Fruit fly (Drosophila melanogaster): Measurements from ENCODE around the gene Atg101.

Atg101 gene

dm6 chrX:18830396-18830795 is 38.9 kb downstream of the Atg101 start, which contains the start of gene CG7101:
TSS of gene CG7101 (plus strand) at chrX:18830591.
- TF ChIP-seq Eip78C (GFP tag), result peak; percentile 26
- no peak for TF ChIP-seq cyc (GFP tag; optimal IDR thresholded peaks at IDR 0.05)
- no peak for TF ChIP-seq CG3919 (GFP tag; optimal IDR thresholded peaks at IDR 0.05)
- TF ChIP-seq CG32006 (GFP tag; optimal IDR thresholded peaks at IDR 0.05), result no peak
- no peak for TF ChIP-seq CG31627 (GFP tag; optimal IDR thresholded peaks at IDR 0.05)
- TF ChIP-seq CG6854 (GFP tag; optimal IDR thresholded peaks at IDR 0.05), result no peak

- TF ChIP-seq lz (GFP tag; optimal IDR thresholded peaks at IDR 0.05), result peak; percentile 25
- TF ChIP-seq Met (GFP tag; optimal IDR thresholded peaks at IDR 0.05), result peak; percentile 10
- TF ChIP-seq CG4318 (GFP tag; optimal IDR thresholded peaks at IDR 0.05), result no peak
- TF ChIP-seq eg (GFP tag; IDR thresholded peaks at IDR 0.05), result peak; percentile 54; the same call in 1 of the 3 replicates
- no peak for TF ChIP-seq Ets96B (tag; optimal IDR thresholded peaks at IDR 0.05)
- TF ChIP-seq CG3919 (GFP tag; optimal IDR thresholded peaks at IDR 0.05), result peak; percentile 47
- peak; percentile 56; the same call in 1 of the 3 replicates for TF ChIP-seq CG6163 (GFP tag; IDR thresholded peaks at IDR 0.05)
- no peak for TF ChIP-seq CG10669 (GFP tag; optimal IDR thresholded peaks at IDR 0.05)
- TF ChIP-seq CG11294 (GFP tag; IDR thresholded peaks at IDR 0.05), result no peak
- TF ChIP-seq CG11762 (GFP tag; optimal IDR thresholded peaks at IDR 0.05; ENCODE audit: insufficient read depth), result no peak
- TF ChIP-seq Sox102F (GFP tag; optimal IDR thresholded peaks at IDR 0.05), result peak; percentile 18
- peak; percentile 26 for TF ChIP-seq topi (GFP tag; optimal IDR thresholded peaks at IDR 0.05)
- peak; percentile 32 for TF ChIP-seq CG7368 (GFP tag; optimal IDR thresholded peaks at IDR 0.05)
- peak; percentile 31 for TF ChIP-seq Smox (GFP tag; optimal IDR thresholded peaks at IDR 0.05)
- TF ChIP-seq CG8119 (GFP tag; IDR thresholded peaks at IDR 0.05), result 0 out of 3 replicates have a peak, but pooled peaks have one; percentile 20
- peak; percentile 23 for TF ChIP-seq dsx (GFP tag; optimal IDR thresholded peaks at IDR 0.05; ENCODE audit: poor library complexity, severe bottlenecking)
- TF ChIP-seq Eip75B (GFP tag; optimal IDR thresholded peaks at IDR 0.05), result peak; percentile 18
- TF ChIP-seq fkh (GFP tag; optimal IDR thresholded peaks at IDR 0.05), result peak; percentile 46
- TF ChIP-seq CG9139 (GFP tag; optimal IDR thresholded peaks at IDR 0.05), result no peak
- no peak for TF ChIP-seq Hr4 (GFP tag; optimal IDR thresholded peaks at IDR 0.05)
- TF ChIP-seq CG6808 (GFP tag; optimal IDR thresholded peaks at IDR 0.05), result no peak
- no peak for TF ChIP-seq Sox14 (GFP tag; optimal IDR thresholded peaks at IDR 0.05)
- peak; percentile 25 for TF ChIP-seq esn (GFP tag; optimal IDR thresholded peaks at IDR 0.05)
- no peak for TF ChIP-seq CG3032 (tag; optimal IDR thresholded peaks at IDR 0.05)
- TF ChIP-seq ss (GFP tag; optimal IDR thresholded peaks at IDR 0.05), result peak; percentile 30 to 37
- peak; percentile 20 for TF ChIP-seq OdsH (GFP tag; optimal IDR thresholded peaks at IDR 0.05)
- TF ChIP-seq Eip78C (GFP tag), result peak; percentile 78
Measured at dm6 chrX:18832371-18832852, 40.9 kb downstream of the Atg101 start, which contains the start of gene Pvf1. TSS of gene Pvf1 (plus strand) at chrX:18832682.

dm6 chrX:18834399-18834798 is 42.9 kb downstream of the Atg101 start:
- TF ChIP-seq Ets96B (tag; optimal IDR thresholded peaks at IDR 0.05) (peak; percentile 51), Ets21C (GFP tag; optimal IDR thresholded peaks at IDR 0.05) (peak; percentile 34), CG34406 (GFP tag; optimal IDR thresholded peaks at IDR 0.05) (peak; percentile 64), CG6276 (GFP tag; optimal IDR thresholded peaks at IDR 0.05) (no peak), svp (GFP tag) (peak; percentile 91), CG10631 (GFP tag; optimal IDR thresholded peaks at IDR 0.05) (peak; percentile 43), lz (GFP tag; optimal IDR thresholded peaks at IDR 0.05) (peak; percentile 72), dac (GFP tag; optimal IDR thresholded peaks at IDR 0.05) (no peak), Gug (GFP tag; IDR thresholded peaks at IDR 0.05) (peak; percentile 37; the same call in 1 of the 2 replicates), Hr38 (GFP tag; optimal IDR thresholded peaks at IDR 0.05) (no peak), CG6792 (GFP tag; optimal IDR thresholded peaks at IDR 0.05) (peak; percentile 26), CG9139 (GFP tag; optimal IDR thresholded peaks at IDR 0.05) (peak; percentile 16), pdm3 (GFP tag; optimal IDR thresholded peaks at IDR 0.05) (peak; percentile 59), CG1621 (tag; optimal IDR thresholded peaks at IDR 0.05) (no peak), OdsH (GFP tag; optimal IDR thresholded peaks at IDR 0.05) (peak; percentile 47), CG11762 (GFP tag; optimal IDR thresholded peaks at IDR 0.05; ENCODE audit: insufficient read depth) (peak; percentile 33), CG11902 (GFP tag; optimal IDR thresholded peaks at IDR 0.05) (peak; percentile 86), Met (GFP tag; optimal IDR thresholded peaks at IDR 0.05) (peak; percentile 82), Eip78C (GFP tag) (peak; percentile 92), Lpt (GFP tag; optimal IDR thresholded peaks at IDR 0.05) (no peak), cyc (GFP tag; optimal IDR thresholded peaks at IDR 0.05) (peak; percentile 86), Hr39 (GFP tag; optimal IDR thresholded peaks at IDR 0.05) (peak; percentile 55), Smox (GFP tag; optimal IDR thresholded peaks at IDR 0.05) (peak; percentile 51), CG7368 (GFP tag; optimal IDR thresholded peaks at IDR 0.05) (peak; percentile 71), Blimp-1 (GFP tag; optimal IDR thresholded peaks at IDR 0.05) (peak; percentile 40), fkh (GFP tag; optimal IDR thresholded peaks at IDR 0.05) (no peak), CG8319 (GFP tag; optimal IDR thresholded peaks at IDR 0.05) (peak; percentile 76), CG10669 (GFP tag; optimal IDR thresholded peaks at IDR 0.05) (peak; percentile 70)

All from whole organism, prepupa.